Worm (Caenorhabditis elegans) whole organism, L3 larva: ENCODE measurements around the gene Y57E12AL.1.
"Not testable (repeated sequence)": the region's sequence is repeated elsewhere in the genome, so short reads cannot be mapped to it uniquely, and the experiment has no call there.

Experiments used
- jun-1 ChIP-seq: fragments of 150-350 bp; optimal IDR thresholded peaks from 2 replicates; lab custom pipeline; 2014; ENCODE audit warnings: missing biosample characterization, missing genetic modification reagents, missing genetic modification characterization
- nhr-76 ChIP-seq: fragments of 150-350 bp; sonication (generic microtip); optimal IDR thresholded peaks from 5 replicates; lab custom pipeline; 2014; ENCODE audit warnings: missing biosample characterization, missing genetic modification characterization

DNA sequence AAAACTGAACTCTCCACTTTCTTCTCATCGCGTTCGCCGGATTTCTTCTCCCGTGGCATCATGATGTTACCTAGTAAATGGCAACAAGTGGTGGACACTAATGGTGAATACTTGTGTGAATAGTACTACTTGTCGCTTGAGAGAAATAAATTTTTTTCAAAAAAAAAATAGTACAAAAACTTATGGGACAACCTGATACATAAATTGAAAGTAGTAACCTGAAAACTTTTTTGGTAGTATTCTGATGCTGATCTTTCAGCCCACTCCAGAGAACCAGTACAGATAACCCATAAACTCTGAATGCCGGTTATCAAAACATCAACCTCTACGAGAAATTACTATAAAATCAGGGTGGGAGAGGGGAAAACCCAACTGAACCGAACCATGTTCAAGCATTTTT, 2.5 kb upstream of the Y57E12AL.1 start, which contains the start of gene Y57E12AL.2:
- not testable (repeated sequence) for TF ChIP-seq nhr-76, jun-1 (tag; lab: Kevin White, UChicago)
